Worm (Caenorhabditis elegans): ENCODE results near the gene mnat-1.

DNA sequence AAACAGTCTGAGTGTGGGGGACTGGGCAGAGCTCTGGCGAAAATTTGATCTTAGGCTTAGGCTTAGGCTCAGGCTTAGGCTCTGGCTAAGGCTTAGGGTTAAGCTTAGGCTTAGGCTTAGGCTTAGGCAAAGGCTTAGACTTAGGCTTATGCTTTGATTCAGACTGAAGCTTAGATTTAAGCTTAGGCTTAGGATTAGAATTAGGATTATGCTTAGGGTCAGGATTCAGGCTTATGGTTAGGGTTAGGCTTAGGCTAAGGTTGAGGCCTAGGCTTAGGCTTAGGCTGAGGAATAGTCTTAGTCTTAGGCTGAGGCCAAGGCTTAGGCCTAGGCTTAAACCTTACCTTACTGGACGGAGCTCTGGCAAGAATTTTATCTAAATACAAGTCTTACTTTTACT is 48.4 kb upstream of the mnat-1 start:
- TF ChIP-seq ceh-82 (tag; optimal IDR thresholded peaks at IDR 0.05) = no peak
- TF ChIP-seq elt-3 (tag; optimal IDR thresholded peaks at IDR 0.05) = no peak
- no peak for TF ChIP-seq snpc-4 (tag; optimal IDR thresholded peaks at IDR 0.05)
- TF ChIP-seq skn-1 (tag; optimal IDR thresholded peaks at IDR 0.05) = no peak
